Fruit fly (Drosophila melanogaster) whole organism, embryonic: ENCODE measurements around the gene CheA75a.

ENCODE experiments used
- ATbp ChIP-seq: fragments of 200-800 bp; sonication (Bioruptor generic); optimal IDR thresholded peaks from 2 replicates; lab custom pipeline; 2017; ENCODE audit warnings: missing biosample characterization, mild to moderate bottlenecking, missing genetic modification characterization, missing genetic modification reagents
- Abd-B ChIP-seq: fragments of 200-800 bp; sonication (Bioruptor generic); optimal IDR thresholded peaks from 2 replicates; lab custom pipeline; 2018; ENCODE audit warnings: missing biosample characterization, mild to moderate bottlenecking, missing genetic modification characterization, moderate library complexity
- Antp ChIP-seq: fragments of 200-800 bp; sonication (Bioruptor generic); optimal IDR thresholded peaks from 3 replicates; lab custom pipeline; 2016; ENCODE audit warnings: missing biosample characterization, missing genetic modification characterization
- CG10654 ChIP-seq: fragments of 200-800 bp; sonication (Bioruptor generic); optimal IDR thresholded peaks from 2 replicates; lab custom pipeline; 2016; ENCODE audit warnings: missing biosample characterization, missing genetic modification characterization
- CG12659 ChIP-seq: fragments of 200-800 bp; sonication (Bioruptor generic); optimal IDR thresholded peaks from 3 replicates; lab custom pipeline; 2017; ENCODE audit warnings: mild to moderate bottlenecking, missing biosample characterization, missing genetic modification reagents, missing genetic modification characterization
- CG17361 ChIP-seq: fragments of 200-800 bp; sonication (Bioruptor generic); IDR thresholded peaks from 3 replicates; pipeline ENCODE4 v1.3.6; 2022; ENCODE audit warnings: missing biosample characterization, missing genetic modification characterization
- CG2875 ChIP-seq: fragments of 200-800 bp; sonication (Bioruptor generic); optimal IDR thresholded peaks from 2 replicates; lab custom pipeline; 2017; ENCODE audit warnings: missing biosample characterization, mild to moderate bottlenecking, missing genetic modification characterization, missing genetic modification reagents
- CG3065 ChIP-seq: fragments of 200-800 bp; sonication (Bioruptor generic); optimal IDR thresholded peaks from 2 replicates; lab custom pipeline; 2016; ENCODE audit warnings: missing biosample characterization, missing genetic modification characterization
- CG33557 ChIP-seq: fragments of 200-800 bp; sonication (Bioruptor generic); optimal IDR thresholded peaks from 2 replicates; lab custom pipeline; 2019; ENCODE audit warnings: missing biosample characterization, mild to moderate bottlenecking, missing genetic modification characterization, moderate library complexity
- CG4707 ChIP-seq: fragments of 200-800 bp; sonication (Bioruptor generic); optimal IDR thresholded peaks from 2 replicates; lab custom pipeline; 2018; ENCODE audit warnings: missing biosample characterization, mild to moderate bottlenecking, missing genetic modification characterization, moderate library complexity
- CG6254 ChIP-seq: fragments of 200-800 bp; sonication (Bioruptor generic); optimal IDR thresholded peaks from 3 replicates; lab custom pipeline; 2017; ENCODE audit warnings: mild to moderate bottlenecking, missing biosample characterization, missing genetic modification reagents, missing genetic modification characterization
- CG6689 ChIP-seq: fragments of 200-800 bp; sonication (Bioruptor generic); IDR thresholded peaks from 2 replicates; pipeline ENCODE4 v1.3.6; 2022; ENCODE audit warnings: missing biosample characterization, missing genetic modification characterization
- CG7271 ChIP-seq: fragments of 200-800 bp; sonication (Bioruptor generic); optimal IDR thresholded peaks from 2 replicates; lab custom pipeline; 2018; ENCODE audit warnings: missing biosample characterization, mild to moderate bottlenecking, missing genetic modification characterization, moderate library complexity
- CG8281 ChIP-seq: fragments of 200-800 bp; sonication (Bioruptor generic); optimal IDR thresholded peaks from 2 replicates; lab custom pipeline; 2018; ENCODE audit warnings: missing biosample characterization, mild to moderate bottlenecking, missing genetic modification characterization, moderate library complexity
- CG8388 ChIP-seq: fragments of 200-800 bp; sonication (Bioruptor generic); optimal IDR thresholded peaks from 2 replicates; lab custom pipeline; 2019; ENCODE audit warnings: missing biosample characterization, mild to moderate bottlenecking, missing genetic modification characterization, moderate library complexity
- CG9437 ChIP-seq: fragments of 200-800 bp; sonication (Bioruptor generic); optimal IDR thresholded peaks from 2 replicates; lab custom pipeline; 2018; ENCODE audit warnings: missing biosample characterization, mild to moderate bottlenecking, missing genetic modification characterization
- D ChIP-seq, 2 experiments: fragments of 200-800 bp in 1 of 2; fragments of >200 bp in 1 of 2; sonication (Bioruptor generic) in 1 of 2; optimal IDR thresholded peaks; 2 replicates in 1 of 2; 3 replicates in 1 of 2; lab custom pipeline; 2017; ENCODE audit warnings: mild to moderate bottlenecking in 1 of 2, missing biosample characterization in 1 of 2, missing genetic modification characterization in 1 of 2, missing genetic modification reagents in 1 of 2
- Dp ChIP-seq: fragments of 200-800 bp; sonication (Bioruptor generic); optimal IDR thresholded peaks from 2 replicates; lab custom pipeline; 2018; ENCODE audit warnings: missing biosample characterization, mild to moderate bottlenecking, missing genetic modification characterization, moderate library complexity
- E2f1 ChIP-seq: fragments of 200-800 bp; sonication (Bioruptor generic); IDR thresholded peaks from 2 replicates; pipeline ENCODE4 v1.3.6; 2022; ENCODE audit warnings: missing biosample characterization, missing genetic modification characterization
- Fer2 ChIP-seq: fragments of 200-800 bp; sonication (Bioruptor generic); optimal IDR thresholded peaks from 2 replicates; lab custom pipeline; 2018; ENCODE audit warnings: missing biosample characterization, mild to moderate bottlenecking, missing genetic modification characterization, moderate library complexity
- HLH3B ChIP-seq: fragments of 200-800 bp; sonication (Bioruptor generic); IDR thresholded peaks from 2 replicates; pipeline ENCODE4 v1.3.6; 2022; ENCODE audit warnings: missing biosample characterization, missing genetic modification characterization
- Hmr ChIP-seq: fragments of 200-800 bp; sonication (Bioruptor generic); optimal IDR thresholded peaks from 3 replicates; lab custom pipeline; 2017; ENCODE audit warnings: mild to moderate bottlenecking, missing biosample characterization, missing genetic modification reagents, missing genetic modification characterization
- Hr51 ChIP-seq, 2 experiments: fragments of 200-800 bp; sonication (Bioruptor generic); optimal IDR thresholded peaks; 2 replicates in 1 of 2; 3 replicates in 1 of 2; lab custom pipeline; 2016 to 2018; ENCODE audit warnings: missing biosample characterization in 2 of 2, missing genetic modification characterization in 2 of 2, mild to moderate bottlenecking in 1 of 2, moderate library complexity in 1 of 2
- Lhr ChIP-seq: fragments of 200-800 bp; sonication (Bioruptor generic); optimal IDR thresholded peaks from 3 replicates; lab custom pipeline; 2017; ENCODE audit warnings: mild to moderate bottlenecking, missing biosample characterization, missing genetic modification reagents, missing genetic modification characterization
- Oaz ChIP-seq: fragments of 200-800 bp; sonication (Bioruptor generic); IDR thresholded peaks from 2 replicates; pipeline ENCODE4 v1.3.6; 2022; ENCODE audit warnings: missing biosample characterization, missing genetic modification characterization
- Oli ChIP-seq: fragments of 200-800 bp; sonication (Bioruptor generic); optimal IDR thresholded peaks from 2 replicates; lab custom pipeline; 2018; ENCODE audit warnings: missing biosample characterization, mild to moderate bottlenecking, missing genetic modification characterization, moderate library complexity
- Six4 ChIP-seq: fragments of 200-800 bp; sonication (Bioruptor generic); optimal IDR thresholded peaks from 2 replicates; lab custom pipeline; 2016; ENCODE audit warnings: missing biosample characterization, missing genetic modification characterization
- al ChIP-seq: fragments of 200-800 bp; sonication (Bioruptor generic); IDR thresholded peaks from 2 replicates; pipeline ENCODE4 v1.3.6; 2022; ENCODE audit warnings: missing biosample characterization, missing genetic modification characterization
- az2 ChIP-seq: fragments of 200-800 bp; sonication (Bioruptor generic); optimal IDR thresholded peaks from 3 replicates; lab custom pipeline; 2016; ENCODE audit warnings: missing biosample characterization, missing genetic modification characterization
- ci ChIP-seq: fragments of 200-800 bp; sonication (Bioruptor generic); IDR thresholded peaks from 3 replicates; pipeline ENCODE4 v1.3.6; 2022; ENCODE audit warnings: missing biosample characterization, missing genetic modification characterization
- cwo ChIP-seq: fragments of 200-800 bp; sonication (Bioruptor generic); optimal IDR thresholded peaks from 3 replicates; lab custom pipeline; 2017; ENCODE audit warnings: missing biosample characterization, missing genetic modification characterization, mild to moderate bottlenecking, moderate library complexity, missing genetic modification reagents
- fd3F ChIP-seq: fragments of 200-800 bp; sonication (Bioruptor generic); optimal IDR thresholded peaks from 2 replicates; lab custom pipeline; 2018; ENCODE audit warnings: missing biosample characterization, mild to moderate bottlenecking, missing genetic modification characterization, moderate library complexity
- gsb-n ChIP-seq: fragments of 200-800 bp; sonication (Bioruptor generic); optimal IDR thresholded peaks from 3 replicates; lab custom pipeline; 2018; ENCODE audit warnings: missing biosample characterization, mild to moderate bottlenecking, missing genetic modification characterization
- jigr1 ChIP-seq: fragments of 200-800 bp; sonication (Bioruptor generic); IDR thresholded peaks from 3 replicates; pipeline ENCODE4 v1.3.6; 2022; ENCODE audit warnings: missing biosample characterization, missing genetic modification characterization
- ken ChIP-seq: fragments of 200-800 bp; sonication (Bioruptor generic); IDR thresholded peaks from 3 replicates; pipeline ENCODE4 v1.3.6; 2022; ENCODE audit warnings: missing biosample characterization, missing genetic modification characterization
- nmo ChIP-seq: fragments of 200-800 bp; sonication (Bioruptor generic); optimal IDR thresholded peaks from 2 replicates; lab custom pipeline; 2018; ENCODE audit warnings: missing biosample characterization, mild to moderate bottlenecking, missing genetic modification characterization, moderate library complexity
- onecut ChIP-seq: fragments of 200-800 bp; sonication (Bioruptor generic); IDR thresholded peaks from 2 replicates; pipeline ENCODE4 v1.3.6; 2022; ENCODE audit warnings: missing biosample characterization, missing genetic modification characterization
- psq ChIP-seq: fragments of 200-800 bp; sonication (Bioruptor generic); optimal IDR thresholded peaks from 2 replicates; lab custom pipeline; 2017; ENCODE audit warnings: missing biosample characterization, missing genetic modification characterization
- ranshi ChIP-seq: fragments of 200-800 bp; sonication (Bioruptor generic); IDR thresholded peaks from 2 replicates; pipeline ENCODE4 v1.3.6; 2022; ENCODE audit warnings: missing biosample characterization, missing genetic modification characterization
- run ChIP-seq: fragments of 200-800 bp; sonication (Bioruptor generic); optimal IDR thresholded peaks from 3 replicates; lab custom pipeline; 2018; ENCODE audit warnings: missing biosample characterization, mild to moderate bottlenecking, missing genetic modification characterization
- tgo ChIP-seq: fragments of 200-800 bp; sonication (Bioruptor generic); IDR thresholded peaks from 3 replicates; pipeline ENCODE4 v1.3.6; 2022; ENCODE audit warnings: missing biosample characterization, missing genetic modification characterization

Gene CheA75a

dm6 chr3L:18203949-18204348 is 47.9 kb upstream of the CheA75a start (continued):
- TF ChIP-seq CG4707 (GFP tag; lab: Kevin White, UChicago) = peak; percentile 18
- TF ChIP-seq CG12659 (GFP tag; lab: Kevin White, UChicago) = peak; percentile 27
- TF ChIP-seq cwo = no peak
- TF ChIP-seq Six4 (GFP tag; lab: Kevin White, UChicago) = peak; percentile 30
- TF ChIP-seq CG6254 (GFP tag; lab: Kevin White, UChicago) = peak; percentile 60
- TF ChIP-seq Hr51 (GFP tag; optimal IDR thresholded peaks at IDR 0.05; lab: Kevin White, UChicago) = peak in 1 of 2 experiments; percentile 50
- TF ChIP-seq CG10654 (GFP tag; lab: Kevin White, UChicago) = peak; percentile 31
- no peak for TF ChIP-seq Dp (GFP tag; lab: Kevin White, UChicago)
- no peak for TF ChIP-seq psq
- TF ChIP-seq Oli (tag; lab: Kevin White, UChicago) = peak; percentile 60
- no peak for TF ChIP-seq Antp (GFP tag; lab: Kevin White, UChicago)
- no peak for TF ChIP-seq al (GFP tag; lab: Robert Waterston, UW)
- TF ChIP-seq CG17361 (GFP tag; lab: Robert Waterston, UW) = peak; percentile 84
- TF ChIP-seq ci (GFP tag; lab: Robert Waterston, UW) = no peak
- peak; percentile 55; the same call in 1 of the 2 replicates for TF ChIP-seq HLH3B
- no peak for TF ChIP-seq Hmr (GFP tag; lab: Kevin White, UChicago)
- peak; percentile 75 for TF ChIP-seq CG8388
- TF ChIP-seq onecut (GFP tag; lab: Robert Waterston, UW) = no peak; the same call in 1 of the 2 replicates
- no peak for TF ChIP-seq jigr1
- no peak for TF ChIP-seq Oaz (GFP tag; lab: Robert Waterston, UW)
- peak; percentile 27 for TF ChIP-seq run (tag; lab: Kevin White, UChicago)
- peak; percentile 52 for TF ChIP-seq E2f1 (GFP tag; lab: Robert Waterston, UW)
- peak; percentile 42; the same call in 1 of the 2 replicates for TF ChIP-seq ranshi (GFP tag; lab: Robert Waterston, UW)
- TF ChIP-seq az2 = peak; percentile 55
- TF ChIP-seq CG3065 (GFP tag; lab: Kevin White, UChicago) = no peak
- peak; percentile 83 for TF ChIP-seq CG6689
- TF ChIP-seq CG9437 (GFP tag; lab: Kevin White, UChicago) = peak; percentile 14
- peak; percentile 15 for TF ChIP-seq CG8281 (tag; lab: Kevin White, UChicago)
- TF ChIP-seq D (optimal IDR thresholded peaks at IDR 0.05; lab: Kevin White, UChicago) = no peak
- peak; percentile 58 for TF ChIP-seq D (GFP tag; optimal IDR thresholded peaks at IDR 0.05; lab: Kevin White, UChicago)
- peak; percentile 82 for TF ChIP-seq gsb-n (tag; lab: Kevin White, UChicago)
- TF ChIP-seq CG2875 (GFP tag; lab: Kevin White, UChicago) = peak; percentile 34
- TF ChIP-seq fd3F (GFP tag; lab: Kevin White, UChicago) = no peak
- TF ChIP-seq tgo (GFP tag; lab: Robert Waterston, UW) = peak; percentile 57; the same call in 2 of the 3 replicates
- TF ChIP-seq CG33557 = peak; percentile 88
- peak; percentile 84 for TF ChIP-seq nmo
- TF ChIP-seq Abd-B (GFP tag; lab: Kevin White, UChicago) = peak; percentile 45
- no peak for TF ChIP-seq ken (GFP tag; lab: Robert Waterston, UW)
- TF ChIP-seq ATbp = peak; percentile 27
- TF ChIP-seq Lhr (GFP tag; lab: Kevin White, UChicago) = peak; percentile 32
- TF ChIP-seq Fer2 (tag; lab: Kevin White, UChicago) = no peak
- TF ChIP-seq CG7271 (tag; lab: Kevin White, UChicago) = peak; percentile 37
